Worm (Caenorhabditis elegans): Measurements from ENCODE around the gene F14F3.5.

The F14F3.5 gene

DNA sequence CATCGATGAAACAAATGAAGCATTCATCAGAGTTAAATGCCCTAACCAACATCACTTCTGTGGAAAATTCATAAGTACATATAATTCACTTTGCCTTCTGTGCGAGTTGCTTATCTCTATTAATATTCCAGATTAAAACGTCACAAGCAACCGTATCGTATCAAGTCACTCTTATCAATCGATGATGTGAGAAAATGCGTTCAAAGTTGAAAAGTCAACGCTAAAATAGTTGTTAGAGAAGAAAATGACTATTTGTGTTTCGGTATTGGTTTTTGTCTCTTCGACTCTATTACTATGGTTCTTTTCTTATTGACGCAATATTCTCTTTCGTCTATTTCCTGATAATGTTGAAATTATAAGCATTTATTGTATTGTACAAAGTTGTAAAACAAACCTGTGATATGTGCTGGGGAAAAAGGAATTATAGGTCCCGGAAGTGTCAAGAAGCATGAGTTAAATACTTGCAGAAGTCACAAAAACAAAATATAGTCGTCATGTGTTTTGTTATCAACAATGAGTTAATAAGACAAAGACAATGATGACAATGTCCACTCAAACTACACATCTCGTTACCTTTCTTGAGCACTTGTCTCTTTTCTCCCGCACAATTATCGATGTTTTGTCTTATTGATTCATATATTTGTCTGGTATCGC, 3.3 kb upstream of the F14F3.5 start:
- no peak for TF ChIP-seq drap-1 (GFP tag; optimal IDR thresholded peaks at IDR 0.05)

DNA sequence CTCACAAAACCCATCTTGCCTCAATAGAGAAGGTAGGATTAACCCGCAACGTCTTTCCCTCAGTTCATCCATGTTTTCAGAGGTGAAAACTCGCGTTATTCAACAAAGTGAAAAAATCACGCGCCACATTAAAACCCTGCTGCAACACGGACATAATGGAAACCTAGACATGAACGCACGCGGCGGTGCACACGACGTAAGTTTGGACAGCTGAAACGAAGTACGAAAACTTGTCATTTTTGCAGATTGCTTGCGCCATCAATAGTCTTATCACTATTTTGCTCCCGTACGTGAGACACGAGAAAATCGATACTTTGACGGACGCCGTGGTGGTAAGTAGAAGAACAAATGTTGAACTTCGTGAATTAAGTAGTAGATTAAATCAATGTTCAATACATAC, 1.6 kb downstream of the F14F3.5 start:
- TF ChIP-seq snpc-4 (tag; optimal IDR thresholded peaks at IDR 0.05) (no peak), flh-1 (GFP tag; optimal IDR thresholded peaks at IDR 0.05) (no peak), mab-5 (tag; optimal IDR thresholded peaks at IDR 0.05) (no peak), hlh-1 (tag; optimal IDR thresholded peaks at IDR 0.05) (no peak), ceh-39 (tag; optimal IDR thresholded peaks at IDR 0.05) (no peak), lsy-2 (tag; optimal IDR thresholded peaks at IDR 0.05) (no peak), nhr-76 (tag; optimal IDR thresholded peaks at IDR 0.05) (no peak), ces-1 (GFP tag; optimal IDR thresholded peaks at IDR 0.05) (no peak), cnd-1 (tag; optimal IDR thresholded peaks at IDR 0.05) (no peak), nhr-12 (tag; optimal IDR thresholded peaks at IDR 0.05) (no peak), ztf-11 (tag; optimal IDR thresholded peaks at IDR 0.05) (no peak), sem-2 (GFP tag; optimal IDR thresholded peaks at IDR 0.05) (no peak), unc-120 (tag; optimal IDR thresholded peaks at IDR 0.05; ENCODE audit: poor library complexity, severe bottlenecking) (no peak)

DNA sequence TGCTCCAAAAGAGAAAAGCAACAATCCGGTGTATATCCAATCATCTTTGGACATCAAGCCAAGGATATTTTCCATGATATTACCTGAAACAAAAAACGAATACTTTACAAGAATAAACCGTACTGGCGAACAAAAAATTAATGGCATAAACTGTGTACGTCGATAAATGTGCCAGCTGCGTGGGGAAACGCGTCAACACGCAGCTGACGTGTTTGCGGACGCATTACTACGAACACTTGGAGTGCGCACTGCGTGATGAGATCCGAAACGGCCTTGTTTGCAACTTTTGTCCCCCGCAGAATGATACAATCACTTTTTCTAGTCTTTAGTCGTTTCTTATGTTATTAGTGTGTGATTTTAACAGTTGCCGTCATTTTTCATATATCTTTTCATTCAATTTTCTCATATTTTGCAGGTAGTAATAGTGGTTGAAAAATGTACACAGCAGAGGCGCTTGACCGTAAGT, 4.5 kb downstream of the F14F3.5 start, which contains the start of the genes mboa-7 and git-1:
mboa-7 (minus strand) TSS at position 83 of the 466 bp plus-strand sequence.
git-1 (plus strand) TSS at position 416 of the 466 bp plus-strand sequence.
- TF ChIP-seq elt-3 (tag; optimal IDR thresholded peaks at IDR 0.05) (no peak), sptf-1 (tag; optimal IDR thresholded peaks at IDR 0.05) (peak; percentile 52), sem-2 (GFP tag; optimal IDR thresholded peaks at IDR 0.05) (no peak), lin-32 (GFP tag; optimal IDR thresholded peaks at IDR 0.05) (peak; percentile 49), cnd-1 (tag; optimal IDR thresholded peaks at IDR 0.05) (no peak), nhr-237 (tag; optimal IDR thresholded peaks at IDR 0.05) (no peak), mep-1 (tag; optimal IDR thresholded peaks at IDR 0.05) (peak; percentile 68), lin-13 (tag; optimal IDR thresholded peaks at IDR 0.05) (peak; percentile 76), elt-1 (tag; optimal IDR thresholded peaks at IDR 0.05; ENCODE audit: borderline replicate concordance, insufficient read depth) (no peak), pha-4 (tag; optimal IDR thresholded peaks at IDR 0.05) (peak; percentile 37), M03D4.4 (tag; optimal IDR thresholded peaks at IDR 0.05) (peak; percentile 59), lsy-2 (tag; optimal IDR thresholded peaks at IDR 0.05) (peak; percentile 2), nhr-28 (tag; optimal IDR thresholded peaks at IDR 0.05) (no peak), unc-120 (tag; optimal IDR thresholded peaks at IDR 0.05; ENCODE audit: poor library complexity, severe bottlenecking) (peak; percentile 38), hlh-1 (tag; optimal IDR thresholded peaks at IDR 0.05) (peak; percentile 66), mab-5 (tag; optimal IDR thresholded peaks at IDR 0.05) (no peak), bed-3 (GFP tag; optimal IDR thresholded peaks at IDR 0.05) (no peak), ces-1 (GFP tag; optimal IDR thresholded peaks at IDR 0.05) (peak; percentile 9), nhr-2 (tag; optimal IDR thresholded peaks at IDR 0.05) (no peak), ham-2 (GFP tag; optimal IDR thresholded peaks at IDR 0.05) (no peak), mls-2 (tag; optimal IDR thresholded peaks at IDR 0.05) (peak; percentile 42), unc-62 (GFP tag; optimal IDR thresholded peaks at IDR 0.05) (no peak)

DNA sequence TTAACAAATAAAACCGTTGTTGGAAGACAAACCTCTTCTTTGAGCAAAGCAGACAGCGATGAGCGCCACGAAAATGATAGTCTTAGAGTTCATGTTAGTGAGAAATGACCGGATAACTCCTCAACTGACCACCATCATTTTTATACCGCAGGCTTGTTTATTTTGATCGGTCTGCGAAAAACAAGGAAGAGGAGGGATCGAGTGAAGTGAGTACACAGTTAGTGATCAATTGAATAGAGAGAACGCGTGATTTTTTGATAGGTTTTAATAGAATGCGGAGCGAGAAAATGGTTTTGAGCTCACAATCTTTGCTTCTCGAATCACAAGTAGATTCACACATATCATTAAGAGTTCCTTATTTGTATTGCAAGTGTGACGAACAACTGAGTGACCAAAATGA, 7.7 kb downstream of the F14F3.5 start, which contains the start of gene F14F3.4:
F14F3.4 (minus strand) TSS at position 101 of the 400 bp plus-strand sequence.
- no peak for TF ChIP-seq nhr-28 (tag; optimal IDR thresholded peaks at IDR 0.05)
- TF ChIP-seq ceh-83 (GFP tag; optimal IDR thresholded peaks at IDR 0.05), result no peak
- no peak for TF ChIP-seq nhr-12 (tag; optimal IDR thresholded peaks at IDR 0.05)

DNA sequence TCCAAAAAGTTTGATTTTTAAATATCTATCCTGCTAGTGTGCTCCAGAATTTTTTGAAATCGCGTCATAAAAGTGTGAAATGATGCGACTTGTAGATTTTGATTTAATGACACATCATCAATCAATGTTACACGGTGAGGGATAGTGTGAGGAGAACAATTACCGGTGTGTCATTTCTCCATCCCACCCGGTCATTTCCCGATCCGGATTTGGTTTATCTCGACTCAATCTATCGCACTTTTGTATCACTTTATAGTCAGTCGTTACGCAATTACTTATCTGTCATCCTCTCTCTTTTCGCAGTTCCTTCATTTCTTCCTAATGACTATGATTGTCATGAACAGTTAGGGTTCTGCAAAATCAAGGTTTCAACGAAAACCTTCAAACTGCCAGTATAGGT, 8.8 kb downstream of the F14F3.5 start:
- TF ChIP-seq unc-62 (GFP tag; optimal IDR thresholded peaks at IDR 0.05) (peak; percentile 92), elt-1 (tag; optimal IDR thresholded peaks at IDR 0.05; ENCODE audit: borderline replicate concordance, insufficient read depth) (peak; percentile 91), ceh-83 (GFP tag; optimal IDR thresholded peaks at IDR 0.05) (no peak), nhr-2 (tag; optimal IDR thresholded peaks at IDR 0.05) (peak; percentile 69)
